Fruit fly (Drosophila melanogaster) whole organism, wandering third instar larva: Measurements from ENCODE around the gene CG8993.

Experiments used
- Dfd ChIP-seq: fragments of >200 bp; optimal IDR thresholded peaks from 2 replicates; lab custom pipeline; 2017; ENCODE audit warnings: missing biosample characterization, missing genetic modification characterization
- Hnf4 ChIP-seq: fragments of 200-800 bp; sonication (Bioruptor generic); optimal IDR thresholded peaks from 2 replicates; lab custom pipeline; 2016; ENCODE audit warnings: missing biosample characterization, mild to moderate bottlenecking, missing genetic modification characterization
- pan ChIP-seq: fragments of >200 bp; optimal IDR thresholded peaks from 2 replicates; lab custom pipeline; 2017

- no peak for TF ChIP-seq Hnf4 (GFP tag; lab: Kevin White, UChicago)
- TF ChIP-seq Dfd (GFP tag; lab: Kevin White, UChicago), result no peak
- TF ChIP-seq pan (lab: Kevin White, UChicago), result no peak
Measured at dm6 chr3L:2390889-2391288, 18.9 kb downstream of the CG8993 start, which contains the start of the genes CG32298 and CG32299.
